Fruit fly (Drosophila melanogaster) whole organism, embryonic: ENCODE results near the gene CG42299.

Experiments used
- CG10366 ChIP-seq: fragments of 200-800 bp; sonication (Bioruptor generic); IDR thresholded peaks from 2 replicates; pipeline ENCODE4 v1.3.6; 2022; ENCODE audit warnings: missing biosample characterization, missing genetic modification characterization
- CG12391 ChIP-seq: fragments of 200-800 bp; sonication (Bioruptor generic); optimal IDR thresholded peaks from 3 replicates; lab custom pipeline; 2018; ENCODE audit warnings: missing biosample characterization, mild to moderate bottlenecking, missing genetic modification characterization, moderate library complexity
- CG13424 ChIP-seq: fragments of 200-800 bp; sonication (Bioruptor generic); optimal IDR thresholded peaks from 2 replicates; lab custom pipeline; 2019; ENCODE audit warnings: missing biosample characterization, mild to moderate bottlenecking, missing genetic modification characterization, moderate library complexity
- CG14860 ChIP-seq: fragments of 200-800 bp; sonication (Bioruptor generic); IDR thresholded peaks from 3 replicates; pipeline ENCODE4 v1.3.6; 2022; ENCODE audit warnings: missing biosample characterization, missing genetic modification characterization; ENCODE audit not compliant: partially characterized antibody
- CG15601 ChIP-seq: fragments of 200-800 bp; sonication (Bioruptor generic); optimal IDR thresholded peaks from 3 replicates; lab custom pipeline; 2019; ENCODE audit warnings: missing biosample characterization, mild to moderate bottlenecking, missing genetic modification characterization, moderate library complexity
- CG16813 ChIP-seq: fragments of 200-800 bp; sonication (Bioruptor generic); IDR thresholded peaks from 3 replicates; pipeline ENCODE4 v1.3.6; 2022; ENCODE audit warnings: missing biosample characterization, missing genetic modification characterization; ENCODE audit not compliant: partially characterized antibody
- CG2120 ChIP-seq: fragments of 200-800 bp; sonication (Bioruptor generic); optimal IDR thresholded peaks from 3 replicates; lab custom pipeline; 2016; ENCODE audit warnings: missing biosample characterization, missing genetic modification characterization
- CG2712 ChIP-seq: fragments of 200-800 bp; optimal IDR thresholded peaks from 3 replicates; lab custom pipeline; 2019; ENCODE audit warnings: missing biosample characterization, mild to moderate bottlenecking, missing genetic modification characterization, moderate library complexity
- CG30403 ChIP-seq: fragments of 200-800 bp; sonication (Bioruptor generic); optimal IDR thresholded peaks from 3 replicates; lab custom pipeline; 2016; ENCODE audit warnings: missing biosample characterization, missing genetic modification characterization
- CG3065 ChIP-seq: fragments of 200-800 bp; sonication (Bioruptor generic); optimal IDR thresholded peaks from 2 replicates; lab custom pipeline; 2016; ENCODE audit warnings: missing biosample characterization, missing genetic modification characterization
- CG4360 ChIP-seq: fragments of 200-800 bp; sonication (Bioruptor generic); IDR thresholded peaks from 2 replicates; pipeline ENCODE4 v1.3.6; 2022; ENCODE audit warnings: missing biosample characterization, missing genetic modification characterization
- CG4730 ChIP-seq: fragments of 200-800 bp; sonication (Bioruptor generic); IDR thresholded peaks from 2 replicates; pipeline ENCODE4 v1.3.6; 2022; ENCODE audit warnings: missing biosample characterization, missing genetic modification characterization
- CG6254 ChIP-seq: fragments of 200-800 bp; sonication (Bioruptor generic); optimal IDR thresholded peaks from 3 replicates; lab custom pipeline; 2017; ENCODE audit warnings: mild to moderate bottlenecking, missing biosample characterization, missing genetic modification reagents, missing genetic modification characterization
- CG6272 ChIP-seq: fragments of 200-800 bp; sonication (Bioruptor generic); IDR thresholded peaks from 2 replicates; pipeline ENCODE4 v1.3.6; 2022; ENCODE audit warnings: missing biosample characterization, missing genetic modification characterization
- CG6854 ChIP-seq: fragments of 200-800 bp; sonication (Bioruptor generic); optimal IDR thresholded peaks from 3 replicates; lab custom pipeline; 2017; ENCODE audit warnings: missing biosample characterization, mild to moderate bottlenecking, missing genetic modification characterization
- CG7928 ChIP-seq: fragments of 200-800 bp; sonication (Bioruptor generic); optimal IDR thresholded peaks from 2 replicates; lab custom pipeline; 2017; ENCODE audit warnings: missing biosample characterization, mild to moderate bottlenecking, missing genetic modification characterization
- CG8359 ChIP-seq: fragments of 200-800 bp; sonication (Bioruptor generic); optimal IDR thresholded peaks from 2 replicates; lab custom pipeline; 2017; ENCODE audit warnings: missing biosample characterization, mild to moderate bottlenecking, missing genetic modification characterization, borderline replicate concordance
- CG8944 ChIP-seq: fragments of 200-800 bp; sonication (Bioruptor generic); optimal IDR thresholded peaks from 3 replicates; lab custom pipeline; 2016; ENCODE audit warnings: missing biosample characterization, missing genetic modification characterization
- CG9215 ChIP-seq: fragments of 200-800 bp; sonication (Bioruptor generic); IDR thresholded peaks from 2 replicates; pipeline ENCODE4 v1.3.6; 2022; ENCODE audit warnings: missing biosample characterization, missing genetic modification characterization
- CG9932 ChIP-seq: fragments of 200-800 bp; sonication (Bioruptor generic); IDR thresholded peaks from 2 replicates; pipeline ENCODE4 v1.3.6; 2022; ENCODE audit warnings: missing biosample characterization, missing genetic modification characterization
- CTCF ChIP-seq: fragments of 200-800 bp; sonication (Bioruptor generic); optimal IDR thresholded peaks from 2 replicates; lab custom pipeline; 2017; ENCODE audit warnings: missing biosample characterization, mild to moderate bottlenecking, missing genetic modification characterization, moderate library complexity
- Dbx ChIP-seq: fragments of 200-800 bp; sonication (Bioruptor generic); IDR thresholded peaks from 3 replicates; pipeline ENCODE4 v1.3.6; 2022; ENCODE audit warnings: missing biosample characterization, missing genetic modification characterization
- Deaf1 ChIP-seq: fragments of 200-800 bp; optimal IDR thresholded peaks from 3 replicates; lab custom pipeline; 2019; ENCODE audit warnings: missing biosample characterization, mild to moderate bottlenecking, missing genetic modification characterization, moderate library complexity
- Hr78 ChIP-seq, 2 experiments: fragments of 200-800 bp in 1 of 2; fragments of >200 bp in 1 of 2; sonication (Bioruptor generic) in 1 of 2; optimal IDR thresholded peaks; 2 replicates each; lab custom pipeline; 2017 to 2019; ENCODE audit warnings: missing biosample characterization in 2 of 2, missing genetic modification characterization in 2 of 2, mild to moderate bottlenecking in 1 of 2, moderate library complexity in 1 of 2
- MBD-R2 ChIP-seq: fragments of 200-800 bp; sonication (Bioruptor generic); IDR thresholded peaks from 2 replicates; pipeline ENCODE4 v1.3.6; 2022; ENCODE audit warnings: missing biosample characterization, missing genetic modification characterization
- Mes4 ChIP-seq: fragments of 200-800 bp; sonication (Bioruptor generic); optimal IDR thresholded peaks from 2 replicates; lab custom pipeline; 2016; ENCODE audit warnings: missing biosample characterization, missing genetic modification characterization
- Nf-YC ChIP-seq: fragments of 200-800 bp; optimal IDR thresholded peaks from 3 replicates; lab custom pipeline; 2019; ENCODE audit warnings: missing biosample characterization, mild to moderate bottlenecking, missing genetic modification characterization, moderate library complexity
- NfI ChIP-seq: fragments of 200-800 bp; sonication (Bioruptor generic); optimal IDR thresholded peaks from 3 replicates; lab custom pipeline; 2018; ENCODE audit warnings: missing biosample characterization, mild to moderate bottlenecking, missing genetic modification characterization, moderate library complexity
- Opbp ChIP-seq: fragments of 200-800 bp; sonication (Bioruptor generic); IDR thresholded peaks from 3 replicates; pipeline ENCODE4 v1.3.6; 2022; ENCODE audit warnings: missing biosample characterization, missing genetic modification characterization; ENCODE audit not compliant: partially characterized antibody
- PHDP ChIP-seq: fragments of 200-800 bp; sonication (Bioruptor generic); optimal IDR thresholded peaks from 3 replicates; lab custom pipeline; 2018; ENCODE audit warnings: missing biosample characterization, mild to moderate bottlenecking, missing genetic modification characterization, moderate library complexity
- Pdp1 ChIP-seq, 2 experiments: fragments of 200-800 bp; sonication (Bioruptor generic); optimal IDR thresholded peaks; 3 replicates each; lab custom pipeline; 2016; ENCODE audit warnings: missing biosample characterization in 2 of 2, missing genetic modification characterization in 2 of 2, mild to moderate bottlenecking in 1 of 2, moderate library complexity in 1 of 2
- Poxn ChIP-seq: fragments of 200-800 bp; sonication (Bioruptor generic); IDR thresholded peaks from 2 replicates; pipeline ENCODE4 v1.3.6; 2022; ENCODE audit warnings: missing biosample characterization, missing genetic modification characterization
- Ptx1 ChIP-seq: fragments of 200-800 bp; sonication (Bioruptor generic); IDR thresholded peaks from 2 replicates; pipeline ENCODE4 v1.3.6; 2022; ENCODE audit warnings: missing biosample characterization, missing genetic modification characterization
- Spps ChIP-seq: fragments of 200-800 bp; sonication (Bioruptor generic); optimal IDR thresholded peaks from 2 replicates; lab custom pipeline; 2018; ENCODE audit warnings: missing biosample characterization, mild to moderate bottlenecking, missing genetic modification characterization
- Vsx1 ChIP-seq: fragments of 200-800 bp; sonication (Bioruptor generic); optimal IDR thresholded peaks from 2 replicates; lab custom pipeline; 2017; ENCODE audit warnings: missing biosample characterization, mild to moderate bottlenecking, missing genetic modification characterization, missing genetic modification reagents
- ab ChIP-seq: fragments of 200-800 bp; sonication (Bioruptor generic); optimal IDR thresholded peaks from 2 replicates; lab custom pipeline; 2016; ENCODE audit warnings: missing biosample characterization, missing genetic modification characterization
- ap ChIP-seq: fragments of 200-800 bp; sonication (Bioruptor generic); IDR thresholded peaks from 2 replicates; pipeline ENCODE4 v1.3.6; 2022; ENCODE audit warnings: missing biosample characterization, missing genetic modification characterization
- chm ChIP-seq: fragments of 200-800 bp; sonication (Bioruptor generic); IDR thresholded peaks from 2 replicates; pipeline ENCODE4 v1.3.6; 2022; ENCODE audit warnings: missing biosample characterization, missing genetic modification characterization
- dpn ChIP-seq, 2 experiments: fragments of 200-800 bp; sonication (Bioruptor generic); optimal IDR thresholded peaks; 3 replicates each; lab custom pipeline; 2016; ENCODE audit warnings: missing biosample characterization in 2 of 2, missing genetic modification characterization in 2 of 2
- ham ChIP-seq: fragments of 200-800 bp; sonication (Bioruptor generic); IDR thresholded peaks from 2 replicates; pipeline ENCODE4 v1.3.6; 2022; ENCODE audit warnings: missing biosample characterization, missing genetic modification characterization
- hb ChIP-seq: fragments of 200-800 bp; sonication (Bioruptor generic); IDR thresholded peaks from 3 replicates; pipeline ENCODE4 v1.3.6; 2022; ENCODE audit warnings: missing biosample characterization, missing genetic modification characterization; ENCODE audit not compliant: partially characterized antibody
- jing ChIP-seq: fragments of 200-800 bp; sonication (Bioruptor generic); optimal IDR thresholded peaks from 2 replicates; lab custom pipeline; 2018; ENCODE audit warnings: missing biosample characterization, mild to moderate bottlenecking, missing genetic modification characterization
- jumu ChIP-seq: fragments of 200-800 bp; sonication (Bioruptor generic); optimal IDR thresholded peaks from 3 replicates; lab custom pipeline; 2016; ENCODE audit warnings: missing biosample characterization, missing genetic modification characterization
- lov ChIP-seq, 2 experiments: fragments of 200-800 bp in 1 of 2; fragments of >200 bp in 1 of 2; sonication (Bioruptor generic) in 1 of 2; IDR thresholded peaks in 1 of 2; optimal IDR thresholded peaks in 1 of 2; 2 replicates in 1 of 2; 3 replicates in 1 of 2; pipeline versions ENCODE4 v1.3.6 to Lab custom; 2017 to 2022; ENCODE audit warnings: missing biosample characterization in 1 of 2, missing genetic modification characterization in 1 of 2
- otp ChIP-seq: fragments of 200-800 bp; sonication (Bioruptor generic); IDR thresholded peaks from 3 replicates; pipeline ENCODE4, ENCODE4 v1.3.6; 2022; ENCODE audit warnings: missing biosample characterization, missing genetic modification characterization
- peb ChIP-seq: fragments of 200-800 bp; sonication (Bioruptor generic); IDR thresholded peaks from 2 replicates; pipeline ENCODE4 v1.3.6; 2022; ENCODE audit warnings: missing biosample characterization, missing genetic modification characterization
- phol ChIP-seq: fragments of 200-800 bp; sonication (Bioruptor generic); optimal IDR thresholded peaks from 3 replicates; lab custom pipeline; 2018; ENCODE audit warnings: missing biosample characterization, mild to moderate bottlenecking, missing genetic modification characterization, moderate library complexity
- prd ChIP-seq, 3 experiments: fragments of >200 bp in 2 of 3; fragments of 200-800 bp in 1 of 3; sonication (Bioruptor generic) in 1 of 3; optimal IDR thresholded peaks in 2 of 3; IDR thresholded peaks in 1 of 3; 2 replicates in 2 of 3; 3 replicates in 1 of 3; pipeline versions ENCODE4 v1.3.6 to Lab custom; 2017 to 2022; ENCODE audit warnings: missing biosample characterization in 1 of 3, missing genetic modification characterization in 1 of 3
- pros ChIP-seq: fragments of 200-800 bp; sonication (Bioruptor generic); optimal IDR thresholded peaks from 3 replicates; lab custom pipeline; 2019; ENCODE audit warnings: missing biosample characterization, mild to moderate bottlenecking, missing genetic modification characterization, moderate library complexity
- vnd ChIP-seq: fragments of 200-800 bp; sonication (Bioruptor generic); IDR thresholded peaks from 3 replicates; pipeline ENCODE4 v1.3.6; 2022; ENCODE audit warnings: missing biosample characterization, missing genetic modification characterization; ENCODE audit not compliant: partially characterized antibody

The CG42299 gene

DNA sequence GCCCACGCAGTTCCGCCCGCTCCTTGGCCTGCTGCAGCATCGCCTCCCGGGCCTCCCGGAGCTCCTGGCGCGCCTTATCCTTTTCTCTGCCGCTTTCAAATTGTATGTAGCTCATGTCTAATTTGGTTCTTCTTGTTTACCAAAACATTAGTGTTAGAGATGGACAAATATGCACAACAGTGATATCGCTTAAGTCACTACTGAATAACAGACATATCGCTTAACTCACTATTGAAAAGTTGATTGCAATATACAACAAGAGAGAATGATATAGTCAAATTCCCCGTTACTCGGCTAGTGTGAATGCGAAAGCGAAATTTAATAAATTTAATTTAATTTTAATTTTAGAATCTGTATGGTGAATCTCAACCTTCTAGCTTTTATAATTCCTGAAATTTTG is 1.1 kb downstream of the CG42299 start, which contains the start of gene CG9213 (continued):
- no peak for TF ChIP-seq CG6854
- TF ChIP-seq hb (GFP tag; lab: Robert Waterston, UW) = peak; percentile 73
- TF ChIP-seq Vsx1 (GFP tag; lab: Kevin White, UChicago) = no peak
- TF ChIP-seq otp = no peak
- TF ChIP-seq CG16813 (GFP tag; lab: Robert Waterston, UW) = peak; percentile 77
- no peak for TF ChIP-seq peb
- TF ChIP-seq Nf-YC (tag; lab: Kevin White, UChicago) = no peak
- TF ChIP-seq Hr78 (GFP tag; optimal IDR thresholded peaks at IDR 0.05; lab: Kevin White, UChicago) = no peak
- no peak for TF ChIP-seq CG3065 (GFP tag; lab: Kevin White, UChicago)
- no peak for TF ChIP-seq CG8359
- TF ChIP-seq CG10366 (GFP tag; lab: Robert Waterston, UW) = no peak
- peak in 1 of 2 experiments; percentile 13 for TF ChIP-seq Pdp1 (GFP tag; optimal IDR thresholded peaks at IDR 0.05; lab: Kevin White, UChicago)
- peak; percentile 72 for TF ChIP-seq vnd (GFP tag; lab: Robert Waterston, UW)
- TF ChIP-seq Spps (tag; lab: Kevin White, UChicago) = no peak
- no peak for TF ChIP-seq CG4730 (GFP tag; lab: Robert Waterston, UW)
- no peak for TF ChIP-seq CG4360 (GFP tag; lab: Robert Waterston, UW)
- no peak for TF ChIP-seq CTCF (GFP tag; lab: Kevin White, UChicago)
- no peak for TF ChIP-seq CG9215 (GFP tag; lab: Robert Waterston, UW)
- TF ChIP-seq NfI = peak; percentile 13
- no peak for TF ChIP-seq CG30403 (GFP tag; lab: Kevin White, UChicago)
- 0 out of 2 replicates have a peak, but pooled peaks have one; percentile 12 for TF ChIP-seq Ptx1 (GFP tag; lab: Robert Waterston, UW)
- TF ChIP-seq Deaf1 (tag; lab: Kevin White, UChicago) = no peak
- peak; percentile 91 for TF ChIP-seq MBD-R2 (GFP tag; lab: Robert Waterston, UW)
- no peak for TF ChIP-seq ap
- TF ChIP-seq CG9932 (GFP tag; lab: Robert Waterston, UW) = peak; percentile 44; the same call in 1 of the 2 replicates
- TF ChIP-seq CG6254 (GFP tag; lab: Kevin White, UChicago) = no peak
- peak; percentile 71; the same call in 2 of the 3 replicates for TF ChIP-seq Opbp (GFP tag; lab: Robert Waterston, UW)
- no peak for TF ChIP-seq ham (GFP tag; lab: Robert Waterston, UW)
- no peak for TF ChIP-seq ab (GFP tag; lab: Kevin White, UChicago)
- no peak for TF ChIP-seq CG2712 (tag; lab: Kevin White, UChicago)
- TF ChIP-seq lov (optimal IDR thresholded peaks at IDR 0.05; lab: Kevin White, UChicago) = no peak
- TF ChIP-seq lov (GFP tag; IDR thresholded peaks at IDR 0.05; lab: Robert Waterston, UW) = no peak
- TF ChIP-seq chm = no peak
- TF ChIP-seq CG14860 (GFP tag; lab: Robert Waterston, UW) = peak; percentile 58; the same call in 2 of the 3 replicates
- peak; percentile 0 for TF ChIP-seq CG12391
- TF ChIP-seq Dbx (GFP tag; lab: Robert Waterston, UW) = 0 out of 3 replicates have a peak, but pooled peaks have one; percentile 14
- TF ChIP-seq CG8944 (GFP tag; lab: Kevin White, UChicago) = no peak
- TF ChIP-seq phol (tag; lab: Kevin White, UChicago) = peak; percentile 10
- no peak for TF ChIP-seq CG15601 (tag; lab: Kevin White, UChicago)
- no peak for TF ChIP-seq jumu (GFP tag; lab: Kevin White, UChicago)
- TF ChIP-seq CG7928 = no peak
- TF ChIP-seq dpn (GFP tag; optimal IDR thresholded peaks at IDR 0.05; lab: Kevin White, UChicago) = peak in 1 of 2 experiments; percentile 20
- 0 out of 2 replicates have a peak, but pooled peaks have one; percentile 7 for TF ChIP-seq CG6272 (GFP tag; lab: Robert Waterston, UW)
- TF ChIP-seq prd (optimal IDR thresholded peaks at IDR 0.05; lab: Kevin White, UChicago) = no peak
- no peak; the same call in 2 of the 3 replicates for TF ChIP-seq prd (GFP tag; IDR thresholded peaks at IDR 0.05; lab: Robert Waterston, UW)
- no peak for TF ChIP-seq CG13424 (tag; lab: Kevin White, UChicago)
- TF ChIP-seq pros = no peak
- TF ChIP-seq CG2120 (GFP tag; lab: Kevin White, UChicago) = peak; percentile 25
- no peak for TF ChIP-seq Poxn (GFP tag; lab: Robert Waterston, UW)
- no peak for TF ChIP-seq jing (GFP tag; lab: Kevin White, UChicago)
- no peak for TF ChIP-seq PHDP
- no peak for TF ChIP-seq Mes4
